Fruit fly (Drosophila melanogaster) whole organism, wandering third instar larva: ENCODE data around the gene CG33928.
A peak's percentile ranks its signal among the peaks of the same experiment; 100 is the strongest.

Experiments
- Hnf4 ChIP-seq: fragments of 200-800 bp; sonication (Bioruptor generic); optimal IDR thresholded peaks from 2 replicates; lab custom pipeline; 2016; ENCODE audit warnings: missing biosample characterization, mild to moderate bottlenecking, missing genetic modification characterization
- dmrt93B ChIP-seq: fragments of 200-800 bp; sonication (Bioruptor generic); optimal IDR thresholded peaks from 2 replicates; lab custom pipeline; 2018; ENCODE audit warnings: missing biosample characterization, mild to moderate bottlenecking, missing genetic modification characterization
- jim ChIP-seq: fragments of 175-275, 200-325 bp; sonication (Bioruptor generic); optimal IDR thresholded peaks from 2 replicates; lab custom pipeline; 2016; ENCODE audit warnings: missing biosample characterization, mild to moderate bottlenecking, missing genetic modification characterization
- lola ChIP-seq: fragments of >200 bp; optimal IDR thresholded peaks from 2 replicates; lab custom pipeline; 2017; ENCODE audit warnings: missing biosample characterization, missing genetic modification characterization
- pan ChIP-seq: fragments of >200 bp; optimal IDR thresholded peaks from 2 replicates; lab custom pipeline; 2017

dm6 chr2L:17465915-17466677 is 29.7 kb upstream of the CG33928 start:
- TF ChIP-seq jim (GFP tag; lab: Kevin White, UChicago) (no peak), lola (GFP tag; lab: Kevin White, UChicago) (no peak), pan (no peak), dmrt93B (no peak), Hnf4 (GFP tag; lab: Kevin White, UChicago) (peak; percentile 39)
